Fruit fly (Drosophila melanogaster): ENCODE data around the gene Atg1.

The Atg1 gene

dm6 chr3L:12741608-12742007, 63.3 kb downstream of the Atg1 start, which contains the start of gene CG32112 (continued):
- TF ChIP-seq dimm (GFP tag; IDR thresholded peaks at IDR 0.05) (no peak), CG30431 (GFP tag; optimal IDR thresholded peaks at IDR 0.05) (no peak), MBD-R2 (GFP tag; IDR thresholded peaks at IDR 0.05) (peak; percentile 64), CG4820 (GFP tag; optimal IDR thresholded peaks at IDR 0.05) (no peak), CG3726 (GFP tag; IDR thresholded peaks at IDR 0.05) (no peak), CG10267 (tag; optimal IDR thresholded peaks at IDR 0.05) (peak; percentile 40), CG8765 (GFP tag; IDR thresholded peaks at IDR 0.05) (no peak), CG31388 (GFP tag; optimal IDR thresholded peaks at IDR 0.05) (no peak), CG30403 (GFP tag; optimal IDR thresholded peaks at IDR 0.05) (peak; percentile 9), CG16815 (GFP tag; optimal IDR thresholded peaks at IDR 0.05) (no peak), CG1233 (GFP tag; optimal IDR thresholded peaks at IDR 0.05) (no peak), bbx (GFP tag; IDR thresholded peaks at IDR 0.05; ENCODE audit: partially characterized antibody) (peak; percentile 58), Pdp1 (GFP tag; optimal IDR thresholded peaks at IDR 0.05) (peak in 1 of 2 experiments; percentile 94), CG4404 (GFP tag; IDR thresholded peaks at IDR 0.05) (no peak), Dbx (GFP tag; IDR thresholded peaks at IDR 0.05) (0 out of 3 replicates have a peak, but pooled peaks have one; percentile 7), gro (GFP tag; optimal IDR thresholded peaks at IDR 0.05) (peak; percentile 25), zfh2 (GFP tag; optimal IDR thresholded peaks at IDR 0.05) (peak; percentile 13), tgo (GFP tag; IDR thresholded peaks at IDR 0.05) (no peak), D19A (tag; optimal IDR thresholded peaks at IDR 0.05) (peak; percentile 13), pzg (GFP tag; optimal IDR thresholded peaks at IDR 0.05) (peak; percentile 54), CG12942 (GFP tag; optimal IDR thresholded peaks at IDR 0.05) (no peak), Bdp1 (GFP tag; optimal IDR thresholded peaks at IDR 0.05) (no peak), B-H2 (GFP tag; optimal IDR thresholded peaks at IDR 0.05) (no peak), CG17612 (GFP tag; IDR thresholded peaks at IDR 0.05) (no peak), CG12659 (GFP tag; optimal IDR thresholded peaks at IDR 0.05) (peak; percentile 57), bcd (GFP tag; optimal IDR thresholded peaks at IDR 0.05) (no peak), Chrac-16 (GFP tag; optimal IDR thresholded peaks at IDR 0.05) (peak; percentile 20), CG14441 (GFP tag; IDR thresholded peaks at IDR 0.05) (no peak), hbn (GFP tag; IDR thresholded peaks at IDR 0.05; ENCODE audit: partially characterized antibody) (peak; percentile 66), CG18011 (GFP tag; optimal IDR thresholded peaks at IDR 0.05) (no peak), CG5245 (GFP tag; optimal IDR thresholded peaks at IDR 0.05) (no peak), emc (GFP tag; optimal IDR thresholded peaks at IDR 0.05) (no peak), CG43689 (GFP tag; IDR thresholded peaks at IDR 0.05) (no peak), CG31441 (GFP tag; IDR thresholded peaks at IDR 0.05) (no peak), CG30020 (tag; optimal IDR thresholded peaks at IDR 0.05) (peak; percentile 93), CG17829 (tag; optimal IDR thresholded peaks at IDR 0.05) (peak; percentile 3), Hmr (GFP tag; optimal IDR thresholded peaks at IDR 0.05) (no peak), E2f2 (GFP tag; IDR thresholded peaks at IDR 0.05) (peak; percentile 72), gsb (GFP tag; IDR thresholded peaks at IDR 0.05) (no peak), CG2712 (tag; optimal IDR thresholded peaks at IDR 0.05) (peak; percentile 21), CG14860 (GFP tag; IDR thresholded peaks at IDR 0.05; ENCODE audit: partially characterized antibody) (peak; percentile 54; the same call in 2 of the 3 replicates), Mad (GFP tag; optimal IDR thresholded peaks at IDR 0.05) (no peak), CG2116 (GFP tag; optimal IDR thresholded peaks at IDR 0.05) (peak; percentile 89), Hr78 (GFP tag; optimal IDR thresholded peaks at IDR 0.05) (no peak), CG34224 (GFP tag; IDR thresholded peaks at IDR 0.05; ENCODE audit: partially characterized antibody) (peak; percentile 76), Dip2 (GFP tag; IDR thresholded peaks at IDR 0.05) (no peak), sc (optimal IDR thresholded peaks at IDR 0.05) (no peak), sc (GFP tag; optimal IDR thresholded peaks at IDR 0.05) (no peak), CHES-1-like (GFP tag; optimal IDR thresholded peaks at IDR 0.05) (peak; percentile 19), HLH4C (GFP tag; IDR thresholded peaks at IDR 0.05; ENCODE audit: partially characterized antibody) (peak; percentile 74), slou (GFP tag; optimal IDR thresholded peaks at IDR 0.05) (no peak), tin (GFP tag; optimal IDR thresholded peaks at IDR 0.05) (peak; percentile 3)

Measured in whole organism, embryonic.